Worm (Caenorhabditis elegans) whole organism, L2 larva: ENCODE measurements around the gene F07B7.12.
"Not testable (repeated sequence)": the region's sequence is repeated elsewhere in the genome, so short reads cannot be mapped to it uniquely, and the experiment has no call there.

Experiments used
- nhr-12 ChIP-seq: fragments of 150-350 bp; optimal IDR thresholded peaks from 2 replicates; lab custom pipeline; 2014; ENCODE audit warnings: missing biosample characterization, missing genetic modification characterization
- nhr-6 ChIP-seq: fragments of 150-350 bp; optimal IDR thresholded peaks from 2 replicates; lab custom pipeline; 2014; ENCODE audit warnings: missing biosample characterization, missing genetic modification characterization
- unc-62 ChIP-seq: fragments of 150-350 bp; optimal IDR thresholded peaks from 2 replicates; lab custom pipeline; 2014; ENCODE audit warnings: missing biosample characterization, missing genetic modification reagents, missing genetic modification characterization

F07B7.12 gene

ce11 chrV:8819855-8820254, 42.0 kb downstream of the F07B7.12 start, which contains the start of gene rpm-1:
rpm-1 (minus strand) TSS chrV:8819955.
- TF ChIP-seq nhr-12 (tag; lab: Kevin White, UChicago); unc-62; nhr-6 (tag; lab: Kevin White, UChicago): not testable (repeated sequence)
